Worm (Caenorhabditis elegans) whole organism, midembryonic: ENCODE measurements around the gene rpm-1.

Experiments used
- T22C8.4 ChIP-seq: fragments of 200-800 bp; sonication (Bioruptor generic); IDR thresholded peaks from 2 replicates; pipeline ENCODE4 v1.3.6; 2022; ENCODE audit warnings: missing genetic modification characterization, missing compliant biosample characterization
- cog-1 ChIP-seq: sonication (generic microtip); optimal IDR thresholded peaks from 2 replicates; lab custom pipeline; 2016; ENCODE audit warnings: missing genetic modification characterization, missing compliant biosample characterization
- flt-1 ChIP-seq: fragments of 200-800 bp; sonication (Bioruptor generic); IDR thresholded peaks from 2 replicates; pipeline ENCODE4 v1.3.6; 2022; ENCODE audit warnings: missing genetic modification characterization, missing compliant biosample characterization
- klf-2 ChIP-seq: fragments of 200-800 bp; sonication (Bioruptor generic); conservative IDR thresholded peaks from 2 replicates; pipeline ENCODE4 v1.3.6; 2022; ENCODE audit warnings: missing genetic modification reagents, missing genetic modification characterization, missing compliant biosample characterization
- med-1 ChIP-seq: sonication (generic microtip); optimal IDR thresholded peaks from 2 replicates; lab custom pipeline; 2017; ENCODE audit warnings: missing genetic modification characterization, mild to moderate bottlenecking, missing compliant biosample characterization, antibody characterized with exemption, missing genetic modification reagents; ENCODE audit not compliant: insufficient read depth
- ref-1 ChIP-seq: fragments of 200-800 bp; sonication (Bioruptor generic); conservative IDR thresholded peaks from 2 replicates; pipeline ENCODE4 v1.3.6; 2022; ENCODE audit warnings: missing genetic modification reagents, missing genetic modification characterization, missing compliant biosample characterization
- tab-1 ChIP-seq: fragments of 200-800 bp; sonication (Bioruptor generic); IDR thresholded peaks from 2 replicates; pipeline ENCODE4 v1.3.6; 2022; ENCODE audit warnings: missing genetic modification characterization, missing compliant biosample characterization
- ztf-23 ChIP-seq: fragments of 200-800 bp; sonication (Bioruptor generic); IDR thresholded peaks from 2 replicates; pipeline ENCODE4 v1.3.6; 2022; ENCODE audit warnings: missing genetic modification reagents, missing genetic modification characterization, missing compliant biosample characterization

DNA sequence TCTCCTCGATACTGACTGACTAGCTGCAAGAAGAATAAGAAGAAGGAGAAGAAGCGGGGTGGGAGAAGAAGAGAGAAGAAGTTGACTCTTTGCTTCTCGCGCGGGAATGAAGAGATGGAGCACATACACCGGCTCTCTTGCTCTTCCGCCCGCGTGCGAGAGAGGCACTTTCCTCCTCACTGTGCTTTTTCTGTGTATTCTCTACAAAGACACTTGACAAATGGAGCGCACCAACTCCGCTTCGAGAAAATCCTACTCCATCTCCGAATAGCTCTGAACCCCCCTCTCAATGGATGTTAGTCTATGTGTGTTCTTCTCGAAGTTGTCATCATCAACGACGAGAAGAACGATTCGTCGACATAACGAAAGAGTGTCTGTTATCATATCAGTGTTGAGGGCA is 35.3 kb downstream of the rpm-1 start:
- TF ChIP-seq tab-1 (GFP tag; lab: Robert Waterston, UW) (no peak), flt-1 (GFP tag; lab: Robert Waterston, UW) (no peak), med-1 (no peak), ref-1 (GFP tag; lab: Robert Waterston, UW) (no peak), T22C8.4 (no peak), klf-2 (no peak), ztf-23 (GFP tag; lab: Robert Waterston, UW) (no peak), cog-1 (tag; lab: Kevin White, UChicago) (no peak)
